Fruit fly (Drosophila melanogaster) whole organism, embryonic: Measurements from ENCODE around the gene CG34461.

Experiments
- Adf1 ChIP-seq: fragments of 200-800 bp; sonication (Bioruptor generic); IDR thresholded peaks from 2 replicates; pipeline ENCODE4 v1.3.6; 2022; ENCODE audit warnings: missing biosample characterization, missing genetic modification characterization
- Atf6 ChIP-seq: fragments of 200-800 bp; sonication (Bioruptor generic); IDR thresholded peaks from 2 replicates; pipeline ENCODE4 v1.3.6; 2022; ENCODE audit warnings: missing biosample characterization, missing genetic modification characterization
- BEAF-32 ChIP-seq: fragments of 200-800 bp; sonication (Bioruptor generic); optimal IDR thresholded peaks from 3 replicates; lab custom pipeline; 2017; ENCODE audit warnings: missing biosample characterization, missing genetic modification characterization, mild to moderate bottlenecking, moderate library complexity, missing genetic modification reagents
- Bgb ChIP-seq: fragments of 200-800 bp; sonication (Bioruptor generic); IDR thresholded peaks from 2 replicates; pipeline ENCODE4 v1.3.6; 2022; ENCODE audit warnings: missing biosample characterization, missing genetic modification characterization; ENCODE audit not compliant: partially characterized antibody
- BtbVII ChIP-seq: fragments of 200-800 bp; sonication (Bioruptor generic); optimal IDR thresholded peaks from 3 replicates; lab custom pipeline; 2017; ENCODE audit warnings: missing biosample characterization, mild to moderate bottlenecking, missing genetic modification characterization
- CG10147 ChIP-seq: fragments of 200-800 bp; sonication (Bioruptor generic); optimal IDR thresholded peaks from 2 replicates; lab custom pipeline; 2019; ENCODE audit warnings: missing biosample characterization, mild to moderate bottlenecking, missing genetic modification characterization, moderate library complexity
- CG10462 ChIP-seq: fragments of 200-800 bp; sonication (Bioruptor generic); optimal IDR thresholded peaks from 2 replicates; lab custom pipeline; 2016; ENCODE audit warnings: missing biosample characterization, missing genetic modification characterization
- CG11247 ChIP-seq: fragments of 200-800 bp; sonication (Bioruptor generic); IDR thresholded peaks from 2 replicates; pipeline ENCODE4 v1.3.6; 2022; ENCODE audit warnings: missing biosample characterization, missing genetic modification characterization
- CG15269 ChIP-seq: fragments of 200-800 bp; sonication (Bioruptor generic); optimal IDR thresholded peaks from 2 replicates; lab custom pipeline; 2018; ENCODE audit warnings: missing biosample characterization, mild to moderate bottlenecking, missing genetic modification characterization, moderate library complexity
- CG1529 ChIP-seq: fragments of 200-800 bp; sonication (Bioruptor generic); optimal IDR thresholded peaks from 3 replicates; lab custom pipeline; 2018; ENCODE audit warnings: missing biosample characterization, missing genetic modification characterization
- CG15514 ChIP-seq: fragments of 200-800 bp; sonication (Bioruptor generic); optimal IDR thresholded peaks from 3 replicates; lab custom pipeline; 2017; ENCODE audit warnings: missing biosample characterization, missing genetic modification characterization, mild to moderate bottlenecking, moderate library complexity, missing genetic modification reagents
- CG1602 ChIP-seq: fragments of 200-800 bp; sonication (Bioruptor generic); optimal IDR thresholded peaks from 3 replicates; lab custom pipeline; 2016; ENCODE audit warnings: missing biosample characterization, missing genetic modification characterization
- CG17385 ChIP-seq: fragments of 200-800 bp; sonication (Bioruptor generic); optimal IDR thresholded peaks from 3 replicates; lab custom pipeline; 2018; ENCODE audit warnings: missing biosample characterization, mild to moderate bottlenecking, missing genetic modification characterization
- CG17568 ChIP-seq: fragments of 200-800 bp; sonication (Bioruptor generic); optimal IDR thresholded peaks from 2 replicates; lab custom pipeline; 2018; ENCODE audit warnings: missing biosample characterization, mild to moderate bottlenecking, missing genetic modification characterization, moderate library complexity
- CG18262 ChIP-seq: fragments of 200-800 bp; optimal IDR thresholded peaks from 3 replicates; lab custom pipeline; 2019; ENCODE audit warnings: missing biosample characterization, mild to moderate bottlenecking, missing genetic modification characterization, moderate library complexity
- CG3163 ChIP-seq: fragments of 200-800 bp; sonication (Bioruptor generic); optimal IDR thresholded peaks from 3 replicates; lab custom pipeline; 2016; ENCODE audit warnings: missing biosample characterization, missing genetic modification characterization
- CG34376 ChIP-seq: fragments of 200-800 bp; sonication (Bioruptor generic); optimal IDR thresholded peaks from 2 replicates; lab custom pipeline; 2018; ENCODE audit warnings: missing biosample characterization, mild to moderate bottlenecking, missing genetic modification characterization
- CG4360 ChIP-seq: fragments of 200-800 bp; sonication (Bioruptor generic); IDR thresholded peaks from 2 replicates; pipeline ENCODE4 v1.3.6; 2022; ENCODE audit warnings: missing biosample characterization, missing genetic modification characterization
- CG6854 ChIP-seq: fragments of 200-800 bp; sonication (Bioruptor generic); optimal IDR thresholded peaks from 3 replicates; lab custom pipeline; 2017; ENCODE audit warnings: missing biosample characterization, mild to moderate bottlenecking, missing genetic modification characterization
- CG7786 ChIP-seq: fragments of 200-800 bp; sonication (Bioruptor generic); optimal IDR thresholded peaks from 2 replicates; lab custom pipeline; 2016; ENCODE audit warnings: missing biosample characterization, missing genetic modification characterization
- CG8924 ChIP-seq: fragments of 200-800 bp; optimal IDR thresholded peaks from 3 replicates; lab custom pipeline; 2019; ENCODE audit warnings: missing biosample characterization, mild to moderate bottlenecking, missing genetic modification characterization, moderate library complexity
- CHES-1-like ChIP-seq: fragments of 200-800 bp; sonication (Bioruptor generic); optimal IDR thresholded peaks from 2 replicates; lab custom pipeline; 2016; ENCODE audit warnings: missing biosample characterization, missing genetic modification characterization
- Dek ChIP-seq: fragments of 200-800 bp; sonication (Bioruptor generic); optimal IDR thresholded peaks from 3 replicates; lab custom pipeline; 2019; ENCODE audit warnings: missing biosample characterization, mild to moderate bottlenecking, missing genetic modification characterization, moderate library complexity
- E2f2 ChIP-seq: fragments of 200-800 bp; sonication (Bioruptor generic); IDR thresholded peaks from 2 replicates; pipeline ENCODE4 v1.3.6; 2022; ENCODE audit warnings: missing biosample characterization, missing genetic modification characterization
- Eip74EF ChIP-seq, 2 experiments: fragments of 200-800 bp in 1 of 2; fragments of >200 bp in 1 of 2; sonication (Bioruptor generic) in 1 of 2; optimal IDR thresholded peaks; 2 replicates each; lab custom pipeline; 2017 to 2019; ENCODE audit warnings: missing biosample characterization in 2 of 2, missing genetic modification characterization in 2 of 2, mild to moderate bottlenecking in 1 of 2, moderate library complexity in 1 of 2
- Elba2 ChIP-seq: fragments of 200-800 bp; sonication (Bioruptor generic); optimal IDR thresholded peaks from 3 replicates; lab custom pipeline; 2016; ENCODE audit warnings: missing biosample characterization, missing genetic modification characterization
- HLH4C ChIP-seq: fragments of 200-800 bp; sonication (Bioruptor generic); IDR thresholded peaks from 3 replicates; pipeline ENCODE4 v1.3.6; 2022; ENCODE audit warnings: missing biosample characterization, missing genetic modification characterization; ENCODE audit not compliant: partially characterized antibody
- HmgZ ChIP-seq: fragments of 200-800 bp; sonication (Bioruptor generic); optimal IDR thresholded peaks from 2 replicates; lab custom pipeline; 2018; ENCODE audit warnings: missing biosample characterization, mild to moderate bottlenecking, missing genetic modification characterization
- Hr78 ChIP-seq, 2 experiments: fragments of 200-800 bp in 1 of 2; fragments of >200 bp in 1 of 2; sonication (Bioruptor generic) in 1 of 2; optimal IDR thresholded peaks; 2 replicates each; lab custom pipeline; 2017 to 2019; ENCODE audit warnings: missing biosample characterization in 2 of 2, missing genetic modification characterization in 2 of 2, mild to moderate bottlenecking in 1 of 2, moderate library complexity in 1 of 2
- NC2β ChIP-seq: fragments of 200-800 bp; sonication (Bioruptor generic); optimal IDR thresholded peaks from 2 replicates; lab custom pipeline; 2016; ENCODE audit warnings: missing biosample characterization, missing genetic modification characterization
- Nf-YC ChIP-seq: fragments of 200-800 bp; optimal IDR thresholded peaks from 3 replicates; lab custom pipeline; 2019; ENCODE audit warnings: missing biosample characterization, mild to moderate bottlenecking, missing genetic modification characterization, moderate library complexity
- Ravus ChIP-seq: fragments of 200-800 bp; sonication (Bioruptor generic); IDR thresholded peaks from 2 replicates; pipeline ENCODE4 v1.3.6; 2022; ENCODE audit warnings: missing biosample characterization, missing genetic modification characterization
- Stat92E ChIP-seq, 3 experiments: fragments of >200 bp in 2 of 3; fragments of 200-800 bp in 1 of 3; sonication (Bioruptor generic) in 1 of 3; optimal IDR thresholded peaks; 2 replicates each; lab custom pipeline; 2017 to 2019; ENCODE audit warnings: missing biosample characterization in 3 of 3, missing genetic modification characterization in 3 of 3, mild to moderate bottlenecking in 1 of 3, moderate library complexity in 1 of 3
- Taf1 ChIP-seq: fragments of 200-800 bp; sonication (Bioruptor generic); IDR thresholded peaks from 2 replicates; pipeline ENCODE4 v1.3.6; 2022; ENCODE audit warnings: missing biosample characterization, missing genetic modification characterization
- YL-1 ChIP-seq: fragments of 200-800 bp; sonication (Bioruptor generic); optimal IDR thresholded peaks from 3 replicates; lab custom pipeline; 2017; ENCODE audit warnings: missing biosample characterization, mild to moderate bottlenecking, missing genetic modification characterization
- aop ChIP-seq: fragments of 200-800 bp; sonication (Bioruptor generic); IDR thresholded peaks from 2 replicates; pipeline ENCODE4 v1.3.6; 2022; ENCODE audit warnings: missing biosample characterization, missing genetic modification characterization
- ara ChIP-seq: fragments of 200-800 bp; sonication (Bioruptor generic); IDR thresholded peaks from 2 replicates; pipeline ENCODE4 v1.3.6; 2022; ENCODE audit warnings: missing biosample characterization, missing genetic modification characterization
- chinmo ChIP-seq: fragments of 200-800 bp; sonication (Bioruptor generic); IDR thresholded peaks from 4 replicates; pipeline ENCODE4 v1.3.6; 2022; ENCODE audit warnings: missing biosample characterization, missing genetic modification characterization; ENCODE audit not compliant: partially characterized antibody
- crp ChIP-seq, 2 experiments: fragments of 200-800 bp; sonication (Bioruptor generic); optimal IDR thresholded peaks; 2 replicates in 1 of 2; 3 replicates in 1 of 2; lab custom pipeline; 2017; ENCODE audit warnings: missing biosample characterization in 2 of 2, missing genetic modification characterization in 2 of 2, mild to moderate bottlenecking in 1 of 2, moderate library complexity in 1 of 2
- grau ChIP-seq: fragments of 200-800 bp; optimal IDR thresholded peaks from 3 replicates; lab custom pipeline; 2019; ENCODE audit warnings: missing biosample characterization, mild to moderate bottlenecking, missing genetic modification characterization, moderate library complexity
- lilli ChIP-seq: fragments of 200-800 bp; sonication (Bioruptor generic); optimal IDR thresholded peaks from 3 replicates; lab custom pipeline; 2016; ENCODE audit warnings: missing biosample characterization, missing genetic modification characterization
- mam ChIP-seq: fragments of 200-800 bp; sonication (Bioruptor generic); optimal IDR thresholded peaks from 3 replicates; lab custom pipeline; 2016; ENCODE audit warnings: missing biosample characterization, missing genetic modification characterization
- odd ChIP-seq: fragments of 200-800 bp; sonication (Bioruptor generic); optimal IDR thresholded peaks from 2 replicates; lab custom pipeline; 2017; ENCODE audit warnings: missing biosample characterization, mild to moderate bottlenecking, missing genetic modification characterization
- sug ChIP-seq: fragments of 200-800 bp; optimal IDR thresholded peaks from 2 replicates; lab custom pipeline; 2019; ENCODE audit warnings: missing biosample characterization, mild to moderate bottlenecking, missing genetic modification characterization, moderate library complexity
- tin ChIP-seq: fragments of 200-800 bp; sonication (Bioruptor generic); optimal IDR thresholded peaks from 3 replicates; lab custom pipeline; 2016; ENCODE audit warnings: missing biosample characterization, missing genetic modification characterization
- tio ChIP-seq: fragments of 200-800 bp; sonication (Bioruptor generic); optimal IDR thresholded peaks from 2 replicates; lab custom pipeline; 2017; ENCODE audit warnings: missing biosample characterization, missing genetic modification characterization, inconsistent platforms
- tna ChIP-seq: fragments of 200-800 bp; sonication (Bioruptor generic); IDR thresholded peaks from 2 replicates; pipeline ENCODE4 v1.3.6; 2022; ENCODE audit warnings: missing biosample characterization, missing genetic modification characterization; ENCODE audit not compliant: partially characterized antibody
- usp ChIP-seq: fragments of >200 bp; optimal IDR thresholded peaks from 2 replicates; lab custom pipeline; 2017; ENCODE audit warnings: missing biosample characterization, missing genetic modification characterization
- vvl ChIP-seq: fragments of 200-800 bp; sonication (Bioruptor generic); IDR thresholded peaks from 2 replicates; pipeline ENCODE4 v1.3.6; 2022; ENCODE audit warnings: missing biosample characterization, missing genetic modification characterization

CG34461 gene

DNA sequence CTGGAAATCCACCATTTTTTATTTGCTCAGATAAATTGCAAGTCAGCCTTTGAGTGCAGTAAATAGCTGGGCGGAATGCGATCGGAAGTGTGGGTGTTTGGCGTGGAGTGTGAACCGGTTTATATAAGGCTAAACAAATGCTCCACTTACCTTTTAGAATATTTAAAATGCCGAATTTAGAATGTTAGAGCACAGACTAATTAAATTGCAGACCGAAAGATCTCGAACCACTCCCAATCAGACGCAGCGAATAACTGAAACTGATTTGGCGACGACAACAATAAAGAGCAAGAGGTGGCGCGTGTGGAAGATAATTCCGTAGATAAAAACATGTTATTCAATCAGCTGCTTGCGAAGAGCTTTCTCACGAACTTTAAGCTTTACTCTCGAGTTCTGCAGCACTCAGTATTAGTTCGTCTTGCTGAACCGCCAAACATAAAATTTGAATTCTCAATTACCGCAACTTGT lies 35.0 kb downstream of the CG34461 start, which contains the start of gene Idh (continued):
- TF ChIP-seq CG7786 (GFP tag; lab: Kevin White, UChicago) = no peak
- peak; percentile 61 for TF ChIP-seq CG15514
- TF ChIP-seq YL-1 (GFP tag; lab: Kevin White, UChicago) = peak; percentile 8
- TF ChIP-seq CG17568 (GFP tag; lab: Kevin White, UChicago) = peak; percentile 35
- no peak for TF ChIP-seq Elba2 (GFP tag; lab: Kevin White, UChicago)
- TF ChIP-seq usp = no peak
- no peak for TF ChIP-seq CG1529 (GFP tag; lab: Kevin White, UChicago)
- TF ChIP-seq Hr78 (GFP tag; optimal IDR thresholded peaks at IDR 0.05; lab: Kevin White, UChicago) = peak in 1 of 2 experiments; percentile 93
- TF ChIP-seq CG10462 (GFP tag; lab: Kevin White, UChicago) = no peak
- peak; percentile 100 for TF ChIP-seq E2f2 (GFP tag; lab: Robert Waterston, UW)
- no peak for TF ChIP-seq tio (GFP tag; lab: Kevin White, UChicago)
- no peak for TF ChIP-seq mam (GFP tag; lab: Kevin White, UChicago)
- no peak for TF ChIP-seq aop (GFP tag; lab: Robert Waterston, UW)
- peak; percentile 52 for TF ChIP-seq BEAF-32 (GFP tag; lab: Kevin White, UChicago)
- TF ChIP-seq CG15269 (tag; lab: Kevin White, UChicago) = peak; percentile 34
- 0 out of 2 replicates have a peak, but pooled peaks have one; percentile 28 for TF ChIP-seq ara (GFP tag; lab: Robert Waterston, UW)
- TF ChIP-seq Eip74EF (GFP tag; optimal IDR thresholded peaks at IDR 0.05; lab: Kevin White, UChicago) = peak in 1 of 2 experiments; percentile 27
- no peak for TF ChIP-seq Taf1
- peak; percentile 63 for TF ChIP-seq HmgZ (tag; lab: Kevin White, UChicago)
- peak; percentile 37 for TF ChIP-seq CG17385 (GFP tag; lab: Kevin White, UChicago)
- TF ChIP-seq CG18262 (tag; lab: Kevin White, UChicago) = no peak
- TF ChIP-seq vvl = peak; percentile 52; the same call in 1 of the 2 replicates
- TF ChIP-seq Nf-YC (tag; lab: Kevin White, UChicago) = peak; percentile 49
- TF ChIP-seq crp (GFP tag; optimal IDR thresholded peaks at IDR 0.05; lab: Kevin White, UChicago) = peak; percentile 17 to 92
- peak; percentile 5 for TF ChIP-seq CG10147 (GFP tag; lab: Kevin White, UChicago)
- 0 out of 2 replicates have a peak, but pooled peaks have one; percentile 45 for TF ChIP-seq tna
- peak; percentile 29 for TF ChIP-seq odd (GFP tag; lab: Kevin White, UChicago)
- TF ChIP-seq Atf6 (GFP tag; lab: Robert Waterston, UW) = peak; percentile 47; the same call in 1 of the 2 replicates
- no peak for TF ChIP-seq tin (GFP tag; lab: Kevin White, UChicago)
- peak; percentile 1 for TF ChIP-seq CHES-1-like
- peak; percentile 9; the same call in 1 of the 2 replicates for TF ChIP-seq Adf1 (GFP tag; lab: Robert Waterston, UW)
- peak in 1 of 3 experiments; percentile 19 for TF ChIP-seq Stat92E (GFP tag; optimal IDR thresholded peaks at IDR 0.05; lab: Kevin White, UChicago)
- TF ChIP-seq grau (tag; lab: Kevin White, UChicago) = peak; percentile 20
- no peak for TF ChIP-seq NC2β (GFP tag; lab: Kevin White, UChicago)
- TF ChIP-seq Dek = no peak
- TF ChIP-seq sug (tag; lab: Kevin White, UChicago) = peak; percentile 31
- TF ChIP-seq HLH4C (GFP tag; lab: Robert Waterston, UW) = peak; percentile 36; the same call in 1 of the 3 replicates
- peak; percentile 32 for TF ChIP-seq CG8924 (tag; lab: Kevin White, UChicago)
- TF ChIP-seq Bgb (GFP tag; lab: Robert Waterston, UW) = peak; percentile 61
- no peak for TF ChIP-seq Ravus (GFP tag; lab: Robert Waterston, UW)
- 0 out of 2 replicates have a peak, but pooled peaks have one; percentile 14 for TF ChIP-seq CG11247 (GFP tag; lab: Robert Waterston, UW)
- peak; percentile 96 for TF ChIP-seq CG34376 (GFP tag; lab: Kevin White, UChicago)
- no peak for TF ChIP-seq CG4360 (GFP tag; lab: Robert Waterston, UW)
- peak; percentile 80; the same call in 2 of the 4 replicates for TF ChIP-seq chinmo (GFP tag; lab: Robert Waterston, UW)
- TF ChIP-seq CG1602 = no peak
- TF ChIP-seq CG6854 (GFP tag; lab: Kevin White, UChicago) = peak; percentile 22
- peak; percentile 2 for TF ChIP-seq BtbVII (GFP tag; lab: Kevin White, UChicago)
- peak; percentile 2 for TF ChIP-seq lilli (GFP tag; lab: Kevin White, UChicago)
- TF ChIP-seq CG3163 (GFP tag; lab: Kevin White, UChicago) = peak; percentile 62
